Worm (Caenorhabditis elegans): Measurements from ENCODE around the gene ZK1307.8.

ZK1307.8 gene

DNA sequence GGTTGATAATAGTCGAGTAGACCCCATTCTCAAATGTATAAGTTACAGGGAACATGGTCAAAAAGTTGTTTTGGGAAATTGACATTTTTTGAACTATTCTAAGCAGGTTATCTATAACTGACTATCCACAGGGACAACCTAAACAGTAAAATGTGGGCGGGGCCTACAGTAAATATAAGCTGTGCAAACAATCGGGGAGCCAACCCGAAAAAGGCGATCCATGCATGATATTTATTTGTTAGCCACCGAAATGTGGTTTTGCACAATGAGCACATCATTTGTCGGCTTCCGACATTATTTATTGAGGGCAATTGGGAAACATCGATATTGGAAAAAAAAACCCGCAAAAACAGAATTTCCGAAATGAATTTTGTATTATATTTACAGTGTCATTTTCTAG is 9.7 kb upstream of the ZK1307.8 start, which contains the start of gene hlh-6 (continued):
- no peak for TF ChIP-seq snpc-1.1 (tag; optimal IDR thresholded peaks at IDR 0.05; ENCODE audit: insufficient read depth)
- no peak for TF ChIP-seq attf-6 (GFP tag; IDR thresholded peaks at IDR 0.05)
- TF ChIP-seq athp-1 (tag; optimal IDR thresholded peaks at IDR 0.05): no peak
- no peak for TF ChIP-seq ekl-4 (GFP tag; IDR thresholded peaks at IDR 0.05)

ce11 chrII:9617039-9617901 is 7.1 kb upstream of the ZK1307.8 start, which contains the start of gene hal-3:
Gene hal-3 (minus strand): TSS chrII:9617125.
- no peak for TF ChIP-seq lin-26 (GFP tag; IDR thresholded peaks at IDR 0.05)
- TF ChIP-seq snpc-3.4 (tag; optimal IDR thresholded peaks at IDR 0.05): no peak
- no peak for TF ChIP-seq nfya-1 (tag; optimal IDR thresholded peaks at IDR 0.05; ENCODE audit: borderline replicate concordance, insufficient read depth)
- no peak for TF ChIP-seq nhr-27 (tag; optimal IDR thresholded peaks at IDR 0.05)
- peak; percentile 60 for TF ChIP-seq repo-1 (tag; optimal IDR thresholded peaks at IDR 0.05)
- no peak for TF ChIP-seq bed-2 (GFP tag; IDR thresholded peaks at IDR 0.05)
- TF ChIP-seq sptf-2 (GFP tag; optimal IDR thresholded peaks at IDR 0.05): no peak
- no peak for TF ChIP-seq attf-6 (GFP tag; IDR thresholded peaks at IDR 0.05)
- TF ChIP-seq F52B5.7 (tag; optimal IDR thresholded peaks at IDR 0.05): peak; percentile 22
- no peak for TF ChIP-seq lsy-27 (tag; optimal IDR thresholded peaks at IDR 0.05; ENCODE audit: borderline replicate concordance, insufficient read depth)
- TF ChIP-seq lin-40 (tag; optimal IDR thresholded peaks at IDR 0.05): no peak
- TF ChIP-seq sdz-38 (tag; optimal IDR thresholded peaks at IDR 0.05): no peak
- TF ChIP-seq him-1 (tag; optimal IDR thresholded peaks at IDR 0.05): peak; percentile 23
- no peak for TF ChIP-seq hmg-1.2 (GFP tag; IDR thresholded peaks at IDR 0.05)
- TF ChIP-seq zim-3 (tag; optimal IDR thresholded peaks at IDR 0.05): no peak
- TF ChIP-seq C17E4.6 (GFP tag; IDR thresholded peaks at IDR 0.05): no peak
- TF ChIP-seq egl-44 (GFP tag; IDR thresholded peaks at IDR 0.05): peak; percentile 9; the same call in 1 of the 2 replicates
- no peak for TF ChIP-seq mes-4 (tag; optimal IDR thresholded peaks at IDR 0.05)
- no peak for TF ChIP-seq mel-28 (tag; optimal IDR thresholded peaks at IDR 0.05; ENCODE audit: borderline replicate concordance)
- no peak for TF ChIP-seq aptf-2 (GFP tag; conservative IDR thresholded peaks at IDR 0.05)
- peak; percentile 46 for TF ChIP-seq ceh-79 (tag; optimal IDR thresholded peaks at IDR 0.05)
- no peak for TF ChIP-seq ztf-18 (tag; optimal IDR thresholded peaks at IDR 0.05)
- no peak for TF ChIP-seq attf-5 (GFP tag; optimal IDR thresholded peaks at IDR 0.05)
- no peak for TF ChIP-seq unc-62 (GFP tag; optimal IDR thresholded peaks at IDR 0.05)
- TF ChIP-seq aptf-3 (GFP tag; IDR thresholded peaks at IDR 0.05): no peak
- TF ChIP-seq lin-54 (GFP tag; optimal IDR thresholded peaks at IDR 0.05): peak; percentile 25
- peak; percentile 61 for TF ChIP-seq F10E7.11 (tag; optimal IDR thresholded peaks at IDR 0.05)
- TF ChIP-seq madf-8 (GFP tag; conservative IDR thresholded peaks at IDR 0.05): no peak
- TF ChIP-seq pbrm-1 (GFP tag; IDR thresholded peaks at IDR 0.05): no peak; the same call in 1 of the 2 replicates
- TF ChIP-seq F22D6.2 (tag; optimal IDR thresholded peaks at IDR 0.05): no peak
- TF ChIP-seq unc-130 (GFP tag; optimal IDR thresholded peaks at IDR 0.05): no peak
- TF ChIP-seq ztf-6 (GFP tag; IDR thresholded peaks at IDR 0.05): no peak
- TF ChIP-seq xnd-1 (tag; optimal IDR thresholded peaks at IDR 0.05): no peak
- no peak for TF ChIP-seq nhr-80 (tag; optimal IDR thresholded peaks at IDR 0.05)
- no peak for TF ChIP-seq die-1 (tag; optimal IDR thresholded peaks at IDR 0.05)
- TF ChIP-seq snpc-1.3 (tag; optimal IDR thresholded peaks at IDR 0.05; ENCODE audit: insufficient read depth): no peak
- TF ChIP-seq T26A5.8 (tag; optimal IDR thresholded peaks at IDR 0.05): peak; percentile 1
- TF ChIP-seq ekl-4 (GFP tag; IDR thresholded peaks at IDR 0.05): no peak
- TF ChIP-seq F55B11.4 (tag; optimal IDR thresholded peaks at IDR 0.05; ENCODE audit: borderline replicate concordance, insufficient read depth): no peak
- no peak for TF ChIP-seq rec-8 (tag; optimal IDR thresholded peaks at IDR 0.05)
- TF ChIP-seq madf-10 (tag; optimal IDR thresholded peaks at IDR 0.05): no peak
- TF ChIP-seq tlf-1 (GFP tag; optimal IDR thresholded peaks at IDR 0.05): peak; percentile 21
